Worm (Caenorhabditis elegans) whole organism, early embryonic: Measurements from ENCODE around the gene ftr-1.

ENCODE experiments used
- B0310.2 ChIP-seq: sonication (generic microtip); optimal IDR thresholded peaks from 2 replicates; lab custom pipeline; 2016; ENCODE audit warnings: mild to moderate bottlenecking, missing genetic modification characterization, missing compliant biosample characterization
- F13C5.2 ChIP-seq: sonication (generic microtip); optimal IDR thresholded peaks from 2 replicates; lab custom pipeline; 2017; ENCODE audit warnings: mild to moderate bottlenecking, missing genetic modification characterization, inconsistent platforms, missing compliant biosample characterization
- aly-1 ChIP-seq: sonication (generic microtip); optimal IDR thresholded peaks from 2 replicates; lab custom pipeline; 2016; ENCODE audit warnings: missing genetic modification characterization, missing compliant biosample characterization
- ama-1 ChIP-seq: fragments of 150-350 bp; optimal IDR thresholded peaks from 2 replicates; lab custom pipeline; 2014
- ceh-13 ChIP-seq: fragments of 200-800 bp; sonication (Bioruptor generic); optimal IDR thresholded peaks from 2 replicates; lab custom pipeline; 2018; ENCODE audit warnings: mild to moderate bottlenecking, missing genetic modification characterization, missing compliant biosample characterization
- ceh-36 ChIP-seq: sonication (generic microtip); optimal IDR thresholded peaks from 2 replicates; lab custom pipeline; 2016; ENCODE audit warnings: missing genetic modification characterization, inconsistent platforms, missing compliant biosample characterization
- ets-7 ChIP-seq: sonication (generic microtip); optimal IDR thresholded peaks from 2 replicates; lab custom pipeline; 2016; ENCODE audit warnings: missing genotype, missing genetic modification characterization, missing compliant biosample characterization
- flt-1 ChIP-seq: fragments of 200-800 bp; sonication (Bioruptor generic); IDR thresholded peaks from 2 replicates; pipeline ENCODE4 v1.3.6; 2022; ENCODE audit warnings: missing genetic modification characterization, missing compliant biosample characterization
- hmbx-1 ChIP-seq: sonication (generic microtip); optimal IDR thresholded peaks from 2 replicates; lab custom pipeline; 2016; ENCODE audit warnings: mild to moderate bottlenecking, missing genetic modification characterization, missing compliant biosample characterization
- hmg-4 ChIP-seq: fragments of 200-800 bp; sonication (Bioruptor generic); optimal IDR thresholded peaks from 2 replicates; lab custom pipeline; 2018; ENCODE audit warnings: mild to moderate bottlenecking, missing genetic modification characterization, missing compliant biosample characterization
- hnd-1 ChIP-seq: sonication (generic microtip); optimal IDR thresholded peaks from 2 replicates; lab custom pipeline; 2016; ENCODE audit warnings: missing genetic modification characterization, missing compliant biosample characterization
- pes-1 ChIP-seq: fragments of 200-800 bp; sonication (Bioruptor generic); IDR thresholded peaks from 2 replicates; pipeline ENCODE4 v1.3.6; 2022; ENCODE audit warnings: missing genetic modification reagents, missing genetic modification characterization, missing compliant biosample characterization
- scrt-1 ChIP-seq: fragments of 200-800 bp; sonication (Bioruptor generic); IDR thresholded peaks from 2 replicates; pipeline ENCODE4 v1.3.6; 2022; ENCODE audit warnings: missing genetic modification characterization, missing compliant biosample characterization
- sea-1 ChIP-seq: fragments of 200-800 bp; sonication (Bioruptor generic); conservative IDR thresholded peaks from 2 replicates; pipeline ENCODE4 v1.3.6; 2022; ENCODE audit warnings: missing genetic modification characterization, missing compliant biosample characterization
- tbx-11 ChIP-seq: fragments of 200-800 bp; sonication (Bioruptor generic); IDR thresholded peaks from 2 replicates; pipeline ENCODE4 v1.3.6; 2022; ENCODE audit warnings: missing genetic modification characterization, missing compliant biosample characterization
- tbx-37 ChIP-seq: fragments of 200-800 bp; sonication (Bioruptor generic); conservative IDR thresholded peaks from 2 replicates; pipeline ENCODE4 v1.3.6; 2022; ENCODE audit warnings: missing genetic modification reagents, missing genetic modification characterization, missing compliant biosample characterization
- tra-4 ChIP-seq: sonication (generic microtip); optimal IDR thresholded peaks from 2 replicates; lab custom pipeline; 2017; ENCODE audit warnings: missing genetic modification characterization, missing compliant biosample characterization

Gene ftr-1

DNA sequence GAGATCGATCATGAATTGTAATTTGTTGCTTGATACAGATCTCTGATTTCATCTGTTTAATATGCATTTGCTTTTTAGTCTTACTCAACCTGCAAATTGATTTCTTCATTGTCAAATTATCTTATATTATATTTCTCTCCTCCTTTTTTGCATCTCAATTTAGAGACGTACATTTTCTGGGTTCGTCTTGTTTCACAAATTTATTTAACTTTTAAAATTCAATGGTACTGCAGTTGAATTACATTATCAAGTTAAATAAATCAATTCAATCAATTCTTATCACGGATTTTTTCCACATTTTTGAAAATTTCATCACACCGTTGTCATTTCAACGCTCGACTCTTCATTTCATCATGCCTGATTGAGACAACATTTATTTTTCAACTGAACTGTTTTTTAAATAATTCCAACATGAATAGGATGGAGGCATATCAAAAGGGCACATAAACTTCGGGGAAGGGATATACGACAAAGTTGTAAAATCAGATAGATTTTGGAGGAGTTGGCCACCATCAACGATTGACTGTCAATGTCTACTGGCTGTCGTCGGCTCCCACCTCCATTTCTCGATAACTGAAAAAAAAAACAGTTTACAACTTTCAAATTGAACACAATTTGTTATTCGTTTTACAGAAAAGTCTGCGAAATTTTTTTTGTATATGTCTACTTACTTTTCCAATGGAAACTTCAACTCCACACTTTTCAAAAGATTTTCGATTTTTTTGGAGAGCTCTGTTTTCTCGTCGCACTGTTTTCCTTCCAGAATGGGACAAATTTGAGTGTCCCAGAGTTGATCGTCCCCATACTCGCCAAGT, 34.3 kb upstream of the ftr-1 start:
- TF ChIP-seq flt-1 (GFP tag; lab: Robert Waterston, UW) (no peak), ama-1 (lab: Kevin White, UChicago) (no peak), tbx-37 (no peak), pes-1 (GFP tag; lab: Robert Waterston, UW) (no peak), ceh-13 (GFP tag; lab: Kevin White, UChicago) (no peak), sea-1 (GFP tag; lab: Robert Waterston, UW) (no peak), ceh-36 (tag; lab: Kevin White, UChicago) (no peak), tbx-11 (GFP tag; lab: Robert Waterston, UW) (no peak), hnd-1 (tag; lab: Kevin White, UChicago) (no peak), ets-7 (tag; lab: Kevin White, UChicago) (no peak), aly-1 (no peak)

- TF ChIP-seq flt-1 (GFP tag; lab: Robert Waterston, UW) (no peak), aly-1 (no peak), hnd-1 (tag; lab: Kevin White, UChicago) (no peak), B0310.2 (no peak), pes-1 (GFP tag; lab: Robert Waterston, UW) (no peak), hmg-4 (GFP tag; lab: Kevin White, UChicago) (no peak), ets-7 (tag; lab: Kevin White, UChicago) (no peak), F13C5.2 (no peak), ama-1 (lab: Kevin White, UChicago) (no peak), sea-1 (GFP tag; lab: Robert Waterston, UW) (no peak), scrt-1 (GFP tag; lab: Robert Waterston, UW) (no peak), tra-4 (tag; lab: Kevin White, UChicago) (no peak), ceh-36 (tag; lab: Kevin White, UChicago) (no peak), hmbx-1 (tag; lab: Kevin White, UChicago) (no peak), tbx-37 (no peak), ceh-13 (GFP tag; lab: Kevin White, UChicago) (no peak), tbx-11 (GFP tag; lab: Robert Waterston, UW) (no peak)
Measured at ce11 chrV:20163105-20163449, 33.7 kb upstream of the ftr-1 start.

DNA sequence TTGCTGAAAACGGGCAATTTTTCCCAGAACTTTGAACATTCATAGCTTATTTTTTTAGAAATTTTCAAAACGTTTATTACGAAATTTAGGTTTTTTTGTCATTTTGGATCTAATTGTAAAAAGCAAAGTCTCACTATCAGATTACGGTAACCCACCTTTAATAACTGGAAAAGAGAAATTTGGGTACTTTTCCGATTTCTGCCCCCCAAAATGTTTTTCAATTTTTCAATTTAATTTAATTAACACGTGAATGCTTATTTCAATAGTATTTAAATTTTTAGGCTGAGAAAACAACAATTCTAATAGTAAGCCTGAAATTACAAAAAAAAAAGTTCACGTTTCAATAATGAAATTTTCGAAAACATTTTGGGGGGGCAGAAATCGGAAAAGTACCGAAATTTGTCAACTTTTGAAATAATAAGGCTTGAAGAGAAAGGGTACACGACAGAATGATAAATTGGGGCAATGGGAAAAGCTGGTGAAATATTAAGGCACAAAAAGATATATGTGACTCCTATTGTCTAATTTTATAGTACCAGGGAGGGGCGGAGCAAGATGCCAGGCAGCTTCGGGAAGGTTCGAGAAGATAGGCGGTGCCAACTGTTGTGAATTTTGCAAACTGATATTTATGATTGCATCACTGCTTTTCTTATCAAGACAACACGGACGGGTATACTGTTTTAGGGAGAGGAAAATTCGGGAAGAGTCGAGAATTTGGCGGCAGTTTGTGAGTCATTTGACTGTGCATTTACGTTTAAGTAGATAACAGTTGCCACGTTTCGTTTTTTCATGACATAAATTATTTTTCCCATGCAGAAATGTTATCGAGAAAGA, 32.5 kb upstream of the ftr-1 start, which contains the start of gene F19B2.5:
TSS of gene F19B2.5 (minus strand) at position 107 of the 834 bp plus-strand sequence.
- no peak for TF ChIP-seq flt-1 (GFP tag; lab: Robert Waterston, UW)
- TF ChIP-seq ama-1 (lab: Kevin White, UChicago), result no peak
- no peak for TF ChIP-seq F13C5.2
- no peak for TF ChIP-seq scrt-1 (GFP tag; lab: Robert Waterston, UW)
- TF ChIP-seq ets-7 (tag; lab: Kevin White, UChicago), result no peak
- no peak for TF ChIP-seq hmbx-1 (tag; lab: Kevin White, UChicago)
- TF ChIP-seq B0310.2, result no peak
- TF ChIP-seq ceh-13 (GFP tag; lab: Kevin White, UChicago), result no peak
- TF ChIP-seq ceh-36 (tag; lab: Kevin White, UChicago), result no peak
- no peak for TF ChIP-seq aly-1
- TF ChIP-seq tbx-37, result no peak
- no peak for TF ChIP-seq pes-1 (GFP tag; lab: Robert Waterston, UW)
- no peak for TF ChIP-seq tbx-11 (GFP tag; lab: Robert Waterston, UW)

DNA sequence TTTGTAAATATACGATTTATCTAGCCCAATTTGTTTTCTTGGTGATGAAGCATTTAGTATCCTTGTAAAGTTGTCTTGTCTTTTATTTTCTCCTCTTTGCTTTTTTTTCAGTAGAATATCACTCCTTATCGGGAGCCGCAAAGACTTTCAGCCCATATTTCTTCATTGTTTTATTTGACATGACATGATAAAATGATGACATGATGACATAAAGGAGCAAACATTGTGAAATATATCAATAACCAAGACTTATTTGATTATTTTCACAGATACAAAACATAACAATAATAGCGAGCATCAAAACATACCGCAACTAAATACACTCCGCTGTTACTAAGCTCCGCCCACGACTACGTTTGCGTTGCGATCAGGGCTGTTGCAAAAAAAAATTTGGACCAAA, 31.0 kb upstream of the ftr-1 start:
- TF ChIP-seq hmbx-1 (tag; lab: Kevin White, UChicago) (no peak), flt-1 (GFP tag; lab: Robert Waterston, UW) (no peak), F13C5.2 (no peak), tbx-37 (no peak), ama-1 (lab: Kevin White, UChicago) (no peak), pes-1 (GFP tag; lab: Robert Waterston, UW) (no peak), tra-4 (tag; lab: Kevin White, UChicago) (no peak), hmg-4 (GFP tag; lab: Kevin White, UChicago) (no peak), ceh-13 (GFP tag; lab: Kevin White, UChicago) (no peak), hnd-1 (tag; lab: Kevin White, UChicago) (no peak), ets-7 (tag; lab: Kevin White, UChicago) (no peak), B0310.2 (no peak), ceh-36 (tag; lab: Kevin White, UChicago) (no peak), tbx-11 (GFP tag; lab: Robert Waterston, UW) (no peak), sea-1 (GFP tag; lab: Robert Waterston, UW) (no peak), aly-1 (no peak), scrt-1 (GFP tag; lab: Robert Waterston, UW) (no peak)

DNA sequence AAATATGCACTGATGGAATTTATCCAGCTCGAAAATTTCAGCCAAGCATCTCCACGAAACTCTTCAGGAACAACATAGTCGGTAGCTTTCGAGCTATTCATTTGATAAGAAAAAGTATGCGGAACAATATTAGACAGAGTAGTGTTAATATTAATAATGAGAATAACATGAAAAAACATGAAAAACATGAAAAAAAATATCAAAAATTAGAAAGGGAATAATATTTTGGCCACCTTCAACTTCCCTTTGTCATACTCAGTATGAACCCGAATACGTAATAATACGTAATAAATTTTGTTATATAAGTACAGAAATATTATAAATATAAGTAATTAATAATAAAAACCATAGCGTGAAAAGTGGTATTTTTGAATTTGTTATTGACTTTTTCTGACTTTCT, 24.8 kb upstream of the ftr-1 start, which contains the start of gene srw-39:
TSS of gene srw-39 (minus strand) at position 101 of the 400 bp plus-strand sequence.
- no peak for TF ChIP-seq pes-1 (GFP tag; lab: Robert Waterston, UW)
- TF ChIP-seq ceh-36 (tag; lab: Kevin White, UChicago), result no peak
- TF ChIP-seq sea-1 (GFP tag; lab: Robert Waterston, UW), result no peak
- no peak for TF ChIP-seq F13C5.2
- TF ChIP-seq scrt-1 (GFP tag; lab: Robert Waterston, UW), result no peak
- no peak for TF ChIP-seq ceh-13 (GFP tag; lab: Kevin White, UChicago)
- no peak for TF ChIP-seq ama-1 (lab: Kevin White, UChicago)
- TF ChIP-seq B0310.2, result no peak

DNA sequence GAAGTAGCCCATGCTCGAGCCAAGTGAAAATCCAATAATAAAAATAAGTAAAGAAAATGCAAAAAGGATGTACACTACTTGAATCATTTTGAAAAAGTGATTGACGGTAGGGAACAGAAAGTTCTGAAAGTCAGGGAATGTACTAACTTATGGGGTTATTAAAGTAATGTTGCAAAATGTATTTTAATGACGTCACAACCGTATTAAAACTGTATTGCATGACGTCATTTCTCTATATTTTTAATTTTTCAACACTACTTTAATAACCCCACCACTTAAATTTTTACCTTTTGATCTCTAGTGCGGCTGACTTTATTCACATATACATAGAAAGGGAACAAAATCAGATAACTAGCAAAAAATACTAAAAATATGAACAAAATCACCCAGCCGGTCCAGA, 14.5 kb upstream of the ftr-1 start:
- TF ChIP-seq sea-1 (GFP tag; lab: Robert Waterston, UW) (no peak), ceh-36 (tag; lab: Kevin White, UChicago) (no peak), hmg-4 (GFP tag; lab: Kevin White, UChicago) (no peak), scrt-1 (GFP tag; lab: Robert Waterston, UW) (no peak), ceh-13 (GFP tag; lab: Kevin White, UChicago) (no peak)
